Worm (Caenorhabditis elegans) whole organism, young adult: ENCODE results near the gene sel-10.

Experiments
- athp-1 ChIP-seq: sonication (generic microtip); optimal IDR thresholded peaks from 2 replicates; lab custom pipeline; 2017; ENCODE audit warnings: mild to moderate bottlenecking, missing genetic modification characterization, missing compliant biosample characterization
- ceh-100 ChIP-seq: fragments of 200-800 bp; sonication (Bioruptor generic); IDR thresholded peaks from 2 replicates; pipeline ENCODE4 v1.3.6; 2022; ENCODE audit warnings: missing genetic modification reagents, missing genetic modification characterization, missing compliant biosample characterization
- rcor-1 ChIP-seq: fragments of 200-800 bp; sonication (Bioruptor generic); IDR thresholded peaks from 2 replicates; pipeline ENCODE4 v1.3.6; 2022; ENCODE audit warnings: missing genetic modification reagents, missing genetic modification characterization, missing compliant biosample characterization
- rec-8 ChIP-seq, 2 experiments: sonication (generic microtip); optimal IDR thresholded peaks; 2 replicates each; lab custom pipeline; 2016; ENCODE audit warnings: mild to moderate bottlenecking in 2 of 2, missing genetic modification characterization in 2 of 2, missing genetic modification reagents in 2 of 2, missing genotype in 2 of 2, missing biosample characterization in 1 of 2, missing compliant biosample characterization in 1 of 2, moderate library complexity in 1 of 2
- snpc-1.1 ChIP-seq: sonication (generic microtip); optimal IDR thresholded peaks from 2 replicates; lab custom pipeline; 2017; ENCODE audit warnings: missing genetic modification characterization, mild to moderate bottlenecking, missing compliant biosample characterization, antibody characterized with exemption, moderate library complexity, missing genotype, missing genetic modification reagents; ENCODE audit not compliant: insufficient read depth
- snpc-1.3 ChIP-seq: sonication (generic microtip); optimal IDR thresholded peaks from 2 replicates; lab custom pipeline; 2017; ENCODE audit warnings: missing genetic modification characterization, mild to moderate bottlenecking, missing compliant biosample characterization, antibody characterized with exemption, moderate library complexity, missing genotype, missing genetic modification reagents; ENCODE audit not compliant: insufficient read depth
- unc-62 ChIP-seq: fragments of 150-350 bp; optimal IDR thresholded peaks from 2 replicates; lab custom pipeline; 2014; ENCODE audit warnings: missing biosample characterization, missing genetic modification reagents, missing genetic modification characterization

ce11 chrV:13833951-13834350, 14.8 kb downstream of the sel-10 start, which contains the start of gene srx-129:
- TF ChIP-seq rcor-1 (GFP tag; lab: Robert Waterston, UW) (no peak), snpc-1.1 (tag; lab: Kevin White, UChicago) (no peak), ceh-100 (no peak), rec-8 (tag; optimal IDR thresholded peaks at IDR 0.05; lab: Kevin White, UChicago) (no peak), snpc-1.3 (tag; lab: Kevin White, UChicago) (no peak), athp-1 (no peak), unc-62 (no peak)
